Worm (Caenorhabditis elegans): ENCODE measurements around the gene C25A8.2.

C25A8.2 gene

ce11 chrIV:7023004-7023403 is 13.4 kb downstream of the C25A8.2 start (continued):
- no peak for TF ChIP-seq hif-1 (tag; optimal IDR thresholded peaks at IDR 0.05)
- no peak for TF ChIP-seq F49E8.2 (tag; optimal IDR thresholded peaks at IDR 0.05; ENCODE audit: borderline replicate concordance)
- no peak for TF ChIP-seq madf-9 (GFP tag; conservative IDR thresholded peaks at IDR 0.05)
- peak; percentile 98 for TF ChIP-seq hlh-30 (tag; optimal IDR thresholded peaks at IDR 0.05; ENCODE audit: insufficient read depth)
- no peak for TF ChIP-seq aha-1 (tag)
- no peak for TF ChIP-seq pha-4 (GFP tag; IDR thresholded peaks at IDR 0.05)
- TF ChIP-seq pha-4 (tag; optimal IDR thresholded peaks at IDR 0.05), result peak; percentile 8
- peak; percentile 14 for TF ChIP-seq mxl-3 (GFP tag; optimal IDR thresholded peaks at IDR 0.05)
- TF ChIP-seq duxl-1 (tag; optimal IDR thresholded peaks at IDR 0.05; ENCODE audit: poor library complexity), result peak; percentile 44

ce11 chrIV:7023858-7024257 is 14.2 kb downstream of the C25A8.2 start, which contains the start of gene adah-1:
TSS of gene adah-1 (plus strand) at chrIV:7024211.
- peak in 1 of 2 experiments; percentile 31 for TF ChIP-seq lsy-2 (tag; optimal IDR thresholded peaks at IDR 0.05)
- no peak for TF ChIP-seq vab-7 (GFP tag; IDR thresholded peaks at IDR 0.05)
- TF ChIP-seq unc-62 (GFP tag; optimal IDR thresholded peaks at IDR 0.05 in 1 of 2), result peak in 1 of 2 experiments; percentile 14
- no peak for TF ChIP-seq unc-62 (tag; optimal IDR thresholded peaks at IDR 0.05)
- TF ChIP-seq nhr-28 (tag; optimal IDR thresholded peaks at IDR 0.05), result peak; percentile 33
- peak; percentile 78 for TF ChIP-seq hlh-30 (tag; optimal IDR thresholded peaks at IDR 0.05; ENCODE audit: insufficient read depth)
- peak in 1 of 2 experiments; percentile 13 for TF ChIP-seq mdl-1 (tag; optimal IDR thresholded peaks at IDR 0.05)
- TF ChIP-seq zag-1 (tag; optimal IDR thresholded peaks at IDR 0.05), result no peak
- no peak for TF ChIP-seq T26A8.4 (GFP tag; IDR thresholded peaks at IDR 0.05)
- peak; percentile 65 for TF ChIP-seq aha-1 (tag)
- TF ChIP-seq duxl-1 (tag; optimal IDR thresholded peaks at IDR 0.05; ENCODE audit: poor library complexity), result no peak
- TF ChIP-seq snpc-1.2 (GFP tag; IDR thresholded peaks at IDR 0.05), result no peak
- TF ChIP-seq F10B5.3 (tag; optimal IDR thresholded peaks at IDR 0.05), result no peak

- no peak for TF ChIP-seq ZK546.5 (tag; optimal IDR thresholded peaks at IDR 0.05)
- TF ChIP-seq nhr-28 (tag; optimal IDR thresholded peaks at IDR 0.05), result no peak
- no peak for TF ChIP-seq skn-1 (tag; optimal IDR thresholded peaks at IDR 0.05)
- no peak for TF ChIP-seq dpl-1 (GFP tag; optimal IDR thresholded peaks at IDR 0.05)
- peak; percentile 26 for TF ChIP-seq hlh-11 (tag; optimal IDR thresholded peaks at IDR 0.05)
- TF ChIP-seq lim-7 (GFP tag; IDR thresholded peaks at IDR 0.05), result no peak
- TF ChIP-seq snpc-1.2 (GFP tag; IDR thresholded peaks at IDR 0.05), result no peak
- no peak for TF ChIP-seq fos-1 (tag; optimal IDR thresholded peaks at IDR 0.05)
- no peak for TF ChIP-seq F10B5.3 (tag; optimal IDR thresholded peaks at IDR 0.05)
- TF ChIP-seq ceh-32 (tag; optimal IDR thresholded peaks at IDR 0.05; ENCODE audit: poor library complexity), result no peak
- no peak for TF ChIP-seq lin-29 (GFP tag; IDR thresholded peaks at IDR 0.05)
- TF ChIP-seq pqm-1 (tag; optimal IDR thresholded peaks at IDR 0.05), result peak; percentile 65
- TF ChIP-seq dve-1 (tag; optimal IDR thresholded peaks at IDR 0.05; ENCODE audit: insufficient read depth), result peak; percentile 10
- TF ChIP-seq dmd-6 (GFP tag; IDR thresholded peaks at IDR 0.05), result peak; percentile 51; the same call in 1 of the 2 replicates
- no peak for TF ChIP-seq sdz-12 (GFP tag; optimal IDR thresholded peaks at IDR 0.05)
- TF ChIP-seq nhr-76 (tag; optimal IDR thresholded peaks at IDR 0.05), result no peak
- TF ChIP-seq T26A8.4 (GFP tag; IDR thresholded peaks at IDR 0.05), result no peak
- TF ChIP-seq nhr-6 (tag; optimal IDR thresholded peaks at IDR 0.05), result no peak
- TF ChIP-seq daf-16 (GFP tag; optimal IDR thresholded peaks at IDR 0.05), result no peak
- TF ChIP-seq daf-16 (tag; optimal IDR thresholded peaks at IDR 0.05), result peak; percentile 19
Measured at ce11 chrIV:7024829-7025228, 15.2 kb downstream of the C25A8.2 start.

ce11 chrIV:7025835-7026234 is 16.2 kb downstream of the C25A8.2 start:
- TF ChIP-seq ceh-20 (GFP tag; IDR thresholded peaks at IDR 0.05) (no peak), mdt-29 (GFP tag; IDR thresholded peaks at IDR 0.05) (no peak), egl-43 (GFP tag; IDR thresholded peaks at IDR 0.05) (no peak), ctbp-1 (GFP tag; IDR thresholded peaks at IDR 0.05) (no peak), fkh-10 (GFP tag; optimal IDR thresholded peaks at IDR 0.05) (no peak), D1046.2 (GFP tag; IDR thresholded peaks at IDR 0.05) (no peak), F44E2.7 (GFP tag; IDR thresholded peaks at IDR 0.05) (no peak), F10B5.3 (tag; optimal IDR thresholded peaks at IDR 0.05) (no peak), mes-2 (tag; optimal IDR thresholded peaks at IDR 0.05; ENCODE audit: poor library complexity, severe bottlenecking) (no peak), T20F7.1 (GFP tag; optimal IDR thresholded peaks at IDR 0.05) (peak; percentile 17), nhr-10 (tag; optimal IDR thresholded peaks at IDR 0.05) (no peak), pqm-1 (tag; optimal IDR thresholded peaks at IDR 0.05) (peak; percentile 95), saeg-2 (GFP tag; IDR thresholded peaks at IDR 0.05) (no peak), dmd-9 (GFP tag; IDR thresholded peaks at IDR 0.05) (no peak), tag-97 (GFP tag; IDR thresholded peaks at IDR 0.05) (no peak), dpl-1 (GFP tag; optimal IDR thresholded peaks at IDR 0.05) (no peak)

Measured in whole organism, L4 larva.